Worm (Caenorhabditis elegans): ENCODE results near the gene srh-24.

The srh-24 gene

ce11 chrV:13935423-13935822 lies 25.4 kb downstream of the srh-24 start:
- TF ChIP-seq dao-5 (tag; optimal IDR thresholded peaks at IDR 0.05) (no peak), him-1 (tag; optimal IDR thresholded peaks at IDR 0.05) (no peak), W03F9.2 (tag; optimal IDR thresholded peaks at IDR 0.05) (no peak)

DNA sequence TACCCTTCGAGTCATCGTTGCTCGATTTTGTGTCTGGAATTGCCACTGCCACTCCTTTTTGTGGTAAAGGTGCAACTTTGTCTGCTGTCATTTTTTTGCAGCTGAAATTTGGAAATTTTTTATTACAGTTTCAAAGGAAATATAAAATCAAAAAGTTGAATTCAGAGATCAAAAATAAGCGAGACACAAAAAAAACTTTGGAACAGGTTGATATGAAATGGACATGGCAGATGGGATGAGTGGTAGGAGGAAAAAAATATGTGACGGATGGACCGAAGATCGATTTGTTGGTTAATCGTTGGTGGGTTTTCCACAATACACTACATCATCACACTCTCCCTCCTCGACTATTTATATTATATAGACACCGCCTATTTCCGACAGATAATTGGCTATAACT lies 26.3 kb downstream of the srh-24 start, which contains the start of gene R10D12.1:
Gene R10D12.1 (minus strand): TSS at position 101 of the 400 bp plus-strand sequence.
- TF ChIP-seq W03F9.2 (tag; optimal IDR thresholded peaks at IDR 0.05), result no peak

ce11 chrV:13931952-13932351 lies 28.9 kb downstream of the srh-24 start:
- TF ChIP-seq W03F9.2 (tag; optimal IDR thresholded peaks at IDR 0.05), result no peak
- TF ChIP-seq dao-5 (tag; optimal IDR thresholded peaks at IDR 0.05), result no peak
- no peak for TF ChIP-seq him-1 (tag; optimal IDR thresholded peaks at IDR 0.05)

DNA sequence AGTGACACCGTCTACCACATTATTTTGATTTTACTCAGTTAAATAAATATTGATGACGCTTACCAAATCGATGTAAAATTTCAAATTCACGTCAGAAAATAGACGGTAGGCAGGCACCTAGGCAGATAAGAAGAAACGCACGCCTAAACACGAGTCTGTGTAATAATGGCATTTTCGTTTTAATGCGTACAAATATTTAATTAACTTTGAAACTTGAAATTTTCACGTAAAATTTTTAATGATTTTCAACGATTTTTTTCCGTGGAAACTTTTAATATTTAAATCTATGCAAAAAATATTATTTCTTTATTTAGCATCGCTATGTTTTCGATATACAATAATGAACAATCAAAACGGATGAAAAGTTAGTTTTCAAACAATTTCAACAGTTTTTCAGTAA lies 29.6 kb downstream of the srh-24 start, which contains the start of gene C06B3.16:
Gene C06B3.16 (plus strand): TSS at position 301 of the 400 bp plus-strand sequence.
- no peak for TF ChIP-seq him-1 (tag; optimal IDR thresholded peaks at IDR 0.05)
- TF ChIP-seq dao-5 (tag; optimal IDR thresholded peaks at IDR 0.05), result no peak
- TF ChIP-seq W03F9.2 (tag; optimal IDR thresholded peaks at IDR 0.05), result no peak

DNA sequence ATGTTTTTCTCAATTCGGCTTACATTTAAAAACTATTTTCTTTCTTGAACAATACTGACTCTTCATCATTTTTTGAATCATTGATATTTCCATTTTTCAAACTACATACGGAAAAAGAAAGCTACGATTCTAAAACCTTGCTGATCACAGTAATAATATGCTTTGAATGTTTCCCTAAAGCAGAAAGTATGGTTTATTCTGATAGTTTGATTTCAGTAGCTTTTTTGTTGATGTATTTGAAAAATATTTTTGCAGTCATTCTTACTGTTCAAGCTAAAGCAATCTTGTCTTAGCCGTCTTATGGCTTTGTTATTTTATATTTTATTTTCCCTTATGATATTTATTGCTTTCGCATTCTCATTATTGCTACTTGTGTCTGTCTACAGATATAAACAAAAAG lies 31.3 kb downstream of the srh-24 start, which contains the start of gene srxa-13:
Gene srxa-13 (plus strand): TSS at position 301 of the 400 bp plus-strand sequence.
- TF ChIP-seq him-1 (tag; optimal IDR thresholded peaks at IDR 0.05) (no peak), W03F9.2 (tag; optimal IDR thresholded peaks at IDR 0.05) (no peak), dao-5 (tag; optimal IDR thresholded peaks at IDR 0.05) (no peak)

DNA sequence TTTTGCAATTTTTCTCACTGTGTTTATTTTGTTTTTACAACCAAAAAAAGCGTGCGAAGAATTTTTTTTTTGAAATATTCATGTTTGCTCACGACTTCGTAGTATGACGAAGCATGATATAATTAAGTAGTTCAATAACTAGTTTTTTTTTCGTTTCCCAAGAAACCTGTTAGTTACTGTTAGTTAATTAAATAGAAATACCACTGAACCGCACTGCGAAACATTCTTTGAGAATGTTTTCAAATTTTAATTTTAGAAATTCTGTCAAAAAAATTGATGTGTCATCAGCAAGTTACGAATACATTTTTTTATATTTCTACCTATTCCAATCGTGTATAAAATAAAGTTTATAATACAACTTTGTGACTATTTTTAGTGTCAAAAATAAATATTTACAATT lies 34.4 kb downstream of the srh-24 start, which contains the start of gene srxa-12:
Gene srxa-12 (plus strand): TSS at position 301 of the 400 bp plus-strand sequence.
- TF ChIP-seq W03F9.2 (tag; optimal IDR thresholded peaks at IDR 0.05), result no peak
- no peak for TF ChIP-seq him-1 (tag; optimal IDR thresholded peaks at IDR 0.05)

DNA sequence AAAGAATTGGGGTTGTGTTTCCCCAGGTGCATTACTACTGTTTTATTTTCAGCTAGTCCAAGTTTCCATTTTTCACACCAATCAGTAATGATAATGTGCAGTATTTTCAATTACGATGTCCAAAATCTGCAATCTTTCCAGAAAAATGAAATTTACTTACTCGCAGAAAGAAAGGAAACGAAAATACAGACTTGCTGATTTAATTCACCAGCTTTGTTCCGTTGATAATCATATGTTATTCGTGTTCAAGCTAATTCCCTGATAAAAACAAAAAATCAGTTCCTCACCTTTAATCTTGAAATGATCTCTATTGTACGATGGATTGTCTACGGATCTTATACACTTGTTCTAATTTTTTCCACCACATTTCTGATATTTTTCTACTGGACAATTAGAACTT lies 37.0 kb downstream of the srh-24 start, which contains the start of gene srxa-11:
Gene srxa-11 (plus strand): TSS at position 301 of the 400 bp plus-strand sequence.
- TF ChIP-seq him-1 (tag; optimal IDR thresholded peaks at IDR 0.05) (no peak), W03F9.2 (tag; optimal IDR thresholded peaks at IDR 0.05) (no peak), dao-5 (tag; optimal IDR thresholded peaks at IDR 0.05) (no peak)

ce11 chrV:13920730-13921129 lies 40.1 kb downstream of the srh-24 start, which contains the start of gene srx-42:
Gene srx-42 (plus strand): TSS chrV:13921030.
- no peak for TF ChIP-seq him-1 (tag; optimal IDR thresholded peaks at IDR 0.05)
- no peak for TF ChIP-seq W03F9.2 (tag; optimal IDR thresholded peaks at IDR 0.05)
- TF ChIP-seq dao-5 (tag; optimal IDR thresholded peaks at IDR 0.05), result no peak

- TF ChIP-seq dao-5 (tag; optimal IDR thresholded peaks at IDR 0.05) (no peak), him-1 (tag; optimal IDR thresholded peaks at IDR 0.05) (no peak), W03F9.2 (tag; optimal IDR thresholded peaks at IDR 0.05) (no peak)
These were observed 42.5 kb downstream of the srh-24 start, which contains the start of gene str-250 for ce11 chrV:13918341-13918740. Gene str-250 (plus strand): TSS chrV:13918641.

- TF ChIP-seq W03F9.2 (tag; optimal IDR thresholded peaks at IDR 0.05) (no peak), dao-5 (tag; optimal IDR thresholded peaks at IDR 0.05) (no peak), him-1 (tag; optimal IDR thresholded peaks at IDR 0.05) (no peak)
These were observed 44.6 kb downstream of the srh-24 start, which contains the start of gene str-252 for ce11 chrV:13916196-13916595. Gene str-252 (plus strand): TSS chrV:13916496.

DNA sequence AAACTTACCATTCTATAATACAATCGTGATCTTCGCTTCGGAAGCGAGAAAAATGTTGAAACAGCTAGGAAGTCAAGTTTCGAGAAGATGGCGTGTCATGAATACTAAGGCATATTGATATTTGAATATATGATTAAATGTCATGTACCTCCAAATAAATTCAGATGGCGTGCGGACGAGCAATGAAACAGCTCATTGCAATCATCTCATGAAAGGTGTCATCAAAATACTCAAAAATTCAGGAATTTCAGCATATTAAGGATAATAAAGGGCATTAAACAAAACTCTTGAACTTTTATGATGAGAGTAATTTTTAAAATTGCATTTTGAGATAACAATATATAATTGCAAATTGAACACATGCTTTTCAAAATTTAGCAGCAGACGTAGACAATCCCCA lies 45.4 kb downstream of the srh-24 start, which contains the start of gene gcy-32:
Gene gcy-32 (minus strand): TSS at position 101 of the 400 bp plus-strand sequence.
- no peak for TF ChIP-seq W03F9.2 (tag; optimal IDR thresholded peaks at IDR 0.05)
- TF ChIP-seq him-1 (tag; optimal IDR thresholded peaks at IDR 0.05), result no peak
- TF ChIP-seq dao-5 (tag; optimal IDR thresholded peaks at IDR 0.05), result no peak

ce11 chrV:13909400-13909799 lies 51.4 kb downstream of the srh-24 start, which contains the start of gene C06B3.7:
Gene C06B3.7 (plus strand): TSS chrV:13909686.
- TF ChIP-seq him-1 (tag; optimal IDR thresholded peaks at IDR 0.05), result no peak
- TF ChIP-seq W03F9.2 (tag; optimal IDR thresholded peaks at IDR 0.05), result peak; percentile 73
- TF ChIP-seq dao-5 (tag; optimal IDR thresholded peaks at IDR 0.05), result no peak

- no peak for TF ChIP-seq him-1 (tag; optimal IDR thresholded peaks at IDR 0.05)
- no peak for TF ChIP-seq dao-5 (tag; optimal IDR thresholded peaks at IDR 0.05)
- no peak for TF ChIP-seq W03F9.2 (tag; optimal IDR thresholded peaks at IDR 0.05)
These were observed 52.0 kb downstream of the srh-24 start, which contains the start of gene C06B3.6 for ce11 chrV:13908916-13909176. Gene C06B3.6 (minus strand): TSS chrV:13908967.

All from whole organism, L4/young adult.